Fruit fly (Drosophila melanogaster) whole organism, embryonic: ENCODE data around the gene sloth1.
A peak's percentile ranks its signal among the peaks of the same experiment; 100 is the strongest.

Experiments used
- Bteb2 ChIP-seq: fragments of 200-800 bp; sonication (Bioruptor generic); optimal IDR thresholded peaks from 2 replicates; lab custom pipeline; 2016; ENCODE audit warnings: missing biosample characterization, missing genetic modification characterization
- C15 ChIP-seq: fragments of 200-800 bp; sonication (Bioruptor generic); IDR thresholded peaks from 3 replicates; pipeline ENCODE4 v1.3.6; 2022; ENCODE audit warnings: missing biosample characterization, missing genetic modification characterization
- CG1024 ChIP-seq: fragments of 200-800 bp; sonication (Bioruptor generic); IDR thresholded peaks from 2 replicates; pipeline ENCODE4 v1.3.6; 2022; ENCODE audit warnings: missing biosample characterization, missing genetic modification characterization
- CG11093 ChIP-seq: fragments of 200-800 bp; sonication (Bioruptor generic); IDR thresholded peaks from 3 replicates; pipeline ENCODE4 v1.3.6; 2022; ENCODE audit warnings: missing biosample characterization, missing genetic modification characterization
- CG12155 ChIP-seq: fragments of 200-800 bp; sonication (Bioruptor generic); optimal IDR thresholded peaks from 3 replicates; lab custom pipeline; 2016; ENCODE audit warnings: missing biosample characterization, missing genetic modification characterization
- CG13424 ChIP-seq: fragments of 200-800 bp; sonication (Bioruptor generic); optimal IDR thresholded peaks from 2 replicates; lab custom pipeline; 2019; ENCODE audit warnings: missing biosample characterization, mild to moderate bottlenecking, missing genetic modification characterization, moderate library complexity
- CG13894 ChIP-seq: fragments of 200-800 bp; sonication (Bioruptor generic); optimal IDR thresholded peaks from 3 replicates; lab custom pipeline; 2018; ENCODE audit warnings: missing biosample characterization, mild to moderate bottlenecking, missing genetic modification characterization, moderate library complexity
- CG15073 ChIP-seq: fragments of 200-800 bp; sonication (Bioruptor generic); optimal IDR thresholded peaks from 2 replicates; lab custom pipeline; 2016; ENCODE audit warnings: missing biosample characterization, missing genetic modification characterization
- CG15696 ChIP-seq: fragments of 200-800 bp; sonication (Bioruptor generic); optimal IDR thresholded peaks from 2 replicates; lab custom pipeline; 2019; ENCODE audit warnings: missing biosample characterization, mild to moderate bottlenecking, missing genetic modification characterization, moderate library complexity
- CG18262 ChIP-seq: fragments of 200-800 bp; optimal IDR thresholded peaks from 3 replicates; lab custom pipeline; 2019; ENCODE audit warnings: missing biosample characterization, mild to moderate bottlenecking, missing genetic modification characterization, moderate library complexity
- CG18764 ChIP-seq: fragments of 200-800 bp; sonication (Bioruptor generic); optimal IDR thresholded peaks from 3 replicates; lab custom pipeline; 2016; ENCODE audit warnings: missing biosample characterization, missing genetic modification characterization
- CG2120 ChIP-seq: fragments of 200-800 bp; sonication (Bioruptor generic); optimal IDR thresholded peaks from 3 replicates; lab custom pipeline; 2016; ENCODE audit warnings: missing biosample characterization, missing genetic modification characterization
- CG30020 ChIP-seq: fragments of 200-800 bp; optimal IDR thresholded peaks from 2 replicates; lab custom pipeline; 2019; ENCODE audit warnings: missing biosample characterization, mild to moderate bottlenecking, missing genetic modification characterization, moderate library complexity
- CG31388 ChIP-seq: fragments of 200-800 bp; sonication (Bioruptor generic); optimal IDR thresholded peaks from 2 replicates; lab custom pipeline; 2016; ENCODE audit warnings: missing biosample characterization, missing genetic modification characterization
- CG3281 ChIP-seq: fragments of 200-800 bp; sonication (Bioruptor generic); optimal IDR thresholded peaks from 3 replicates; lab custom pipeline; 2017; ENCODE audit warnings: missing biosample characterization, mild to moderate bottlenecking, missing genetic modification characterization
- CG6272 ChIP-seq: fragments of 200-800 bp; sonication (Bioruptor generic); IDR thresholded peaks from 2 replicates; pipeline ENCODE4 v1.3.6; 2022; ENCODE audit warnings: missing biosample characterization, missing genetic modification characterization
- CG6654 ChIP-seq: fragments of 200-800 bp; sonication (Bioruptor generic); optimal IDR thresholded peaks from 2 replicates; lab custom pipeline; 2017; ENCODE audit warnings: missing biosample characterization, mild to moderate bottlenecking, missing genetic modification characterization
- CG6683 ChIP-seq: fragments of 200-800 bp; sonication (Bioruptor generic); optimal IDR thresholded peaks from 2 replicates; lab custom pipeline; 2017; ENCODE audit warnings: missing biosample characterization, mild to moderate bottlenecking, missing genetic modification characterization, missing genetic modification reagents
- CG6765 ChIP-seq: fragments of 200-800 bp; sonication (Bioruptor generic); optimal IDR thresholded peaks from 3 replicates; lab custom pipeline; 2017; ENCODE audit warnings: missing biosample characterization, mild to moderate bottlenecking, missing genetic modification characterization
- CG7839 ChIP-seq: fragments of 200-800 bp; sonication (Bioruptor generic); optimal IDR thresholded peaks from 3 replicates; lab custom pipeline; 2018; ENCODE audit warnings: missing biosample characterization, mild to moderate bottlenecking, missing genetic modification characterization, moderate library complexity
- CG9817 ChIP-seq: fragments of 200-800 bp; sonication (Bioruptor generic); optimal IDR thresholded peaks from 2 replicates; lab custom pipeline; 2018; ENCODE audit warnings: missing biosample characterization, mild to moderate bottlenecking, missing genetic modification characterization, moderate library complexity
- Dll ChIP-seq: fragments of 200-800 bp; sonication (Bioruptor generic); IDR thresholded peaks from 4 replicates; pipeline ENCODE4 v1.3.6; 2022; ENCODE audit warnings: missing biosample characterization, missing genetic modification characterization; ENCODE audit not compliant: partially characterized antibody
- E2f2 ChIP-seq: fragments of 200-800 bp; sonication (Bioruptor generic); IDR thresholded peaks from 2 replicates; pipeline ENCODE4 v1.3.6; 2022; ENCODE audit warnings: missing biosample characterization, missing genetic modification characterization
- Eip74EF ChIP-seq, 2 experiments: fragments of 200-800 bp in 1 of 2; fragments of >200 bp in 1 of 2; sonication (Bioruptor generic) in 1 of 2; optimal IDR thresholded peaks; 2 replicates each; lab custom pipeline; 2017 to 2019; ENCODE audit warnings: missing biosample characterization in 2 of 2, missing genetic modification characterization in 2 of 2, mild to moderate bottlenecking in 1 of 2, moderate library complexity in 1 of 2
- Fer2 ChIP-seq: fragments of 200-800 bp; sonication (Bioruptor generic); optimal IDR thresholded peaks from 2 replicates; lab custom pipeline; 2018; ENCODE audit warnings: missing biosample characterization, mild to moderate bottlenecking, missing genetic modification characterization, moderate library complexity
- Gsc ChIP-seq: fragments of 200-800 bp; sonication (Bioruptor generic); IDR thresholded peaks from 2 replicates; pipeline ENCODE4 v1.3.6; 2022; ENCODE audit warnings: missing biosample characterization, missing genetic modification characterization
- HHEX ChIP-seq: fragments of 200-800 bp; sonication (Bioruptor generic); optimal IDR thresholded peaks from 3 replicates; lab custom pipeline; 2017; ENCODE audit warnings: missing biosample characterization, mild to moderate bottlenecking, missing genetic modification characterization, missing genetic modification reagents
- HLHmδ ChIP-seq: fragments of 200-800 bp; sonication (Bioruptor generic); optimal IDR thresholded peaks from 2 replicates; lab custom pipeline; 2018; ENCODE audit warnings: missing biosample characterization, mild to moderate bottlenecking, missing genetic modification characterization, moderate library complexity
- Mad ChIP-seq: fragments of 200-800 bp; sonication (Bioruptor generic); optimal IDR thresholded peaks from 2 replicates; lab custom pipeline; 2016; ENCODE audit warnings: missing biosample characterization, missing genetic modification characterization
- Meics ChIP-seq: fragments of 200-800 bp; sonication (Bioruptor generic); optimal IDR thresholded peaks from 2 replicates; lab custom pipeline; 2017; ENCODE audit warnings: missing biosample characterization, mild to moderate bottlenecking, missing genetic modification characterization
- NFAT ChIP-seq: fragments of 200-800 bp; sonication (Bioruptor generic); IDR thresholded peaks from 2 replicates; pipeline ENCODE4 v1.3.6; 2022; ENCODE audit warnings: missing biosample characterization, missing genetic modification characterization
- Oli ChIP-seq: fragments of 200-800 bp; sonication (Bioruptor generic); optimal IDR thresholded peaks from 2 replicates; lab custom pipeline; 2018; ENCODE audit warnings: missing biosample characterization, mild to moderate bottlenecking, missing genetic modification characterization, moderate library complexity
- Scr ChIP-seq: fragments of 200-800 bp; sonication (Bioruptor generic); IDR thresholded peaks from 2 replicates; pipeline ENCODE4 v1.3.6; 2022; ENCODE audit warnings: missing biosample characterization, missing genetic modification characterization; ENCODE audit not compliant: partially characterized antibody
- TFAM ChIP-seq: fragments of 200-800 bp; sonication (Bioruptor generic); optimal IDR thresholded peaks from 2 replicates; lab custom pipeline; 2017; ENCODE audit warnings: missing biosample characterization, missing genetic modification characterization, inconsistent platforms
- Usf ChIP-seq: fragments of 200-800 bp; sonication (Bioruptor generic); optimal IDR thresholded peaks from 2 replicates; lab custom pipeline; 2017; ENCODE audit warnings: missing genotype, missing biosample characterization, missing genetic modification characterization
- ab ChIP-seq: fragments of 200-800 bp; sonication (Bioruptor generic); optimal IDR thresholded peaks from 2 replicates; lab custom pipeline; 2016; ENCODE audit warnings: missing biosample characterization, missing genetic modification characterization
- br ChIP-seq: fragments of >200 bp; optimal IDR thresholded peaks from 2 replicates; lab custom pipeline; 2017
- chn ChIP-seq: fragments of 200-800 bp; sonication (Bioruptor generic); optimal IDR thresholded peaks from 2 replicates; lab custom pipeline; 2016; ENCODE audit warnings: missing biosample characterization, missing genetic modification characterization
- crc ChIP-seq: fragments of 200-800 bp; sonication (Bioruptor generic); optimal IDR thresholded peaks from 2 replicates; lab custom pipeline; 2016; ENCODE audit warnings: missing biosample characterization, missing genetic modification characterization
- dmrt11E ChIP-seq: fragments of 200-800 bp; sonication (Bioruptor generic); optimal IDR thresholded peaks from 3 replicates; lab custom pipeline; 2018; ENCODE audit warnings: missing biosample characterization, mild to moderate bottlenecking, missing genetic modification characterization, moderate library complexity
- fd96Cb ChIP-seq: fragments of 200-800 bp; sonication (Bioruptor generic); optimal IDR thresholded peaks from 2 replicates; lab custom pipeline; 2018; ENCODE audit warnings: missing biosample characterization, mild to moderate bottlenecking, missing genetic modification characterization, moderate library complexity
- gcm ChIP-seq: fragments of 200-800 bp; sonication (Bioruptor generic); optimal IDR thresholded peaks from 2 replicates; lab custom pipeline; 2019; ENCODE audit warnings: missing biosample characterization, mild to moderate bottlenecking, missing genetic modification characterization, moderate library complexity
- grau ChIP-seq: fragments of 200-800 bp; optimal IDR thresholded peaks from 3 replicates; lab custom pipeline; 2019; ENCODE audit warnings: missing biosample characterization, mild to moderate bottlenecking, missing genetic modification characterization, moderate library complexity
- maf-S ChIP-seq: fragments of 200-800 bp; sonication (Bioruptor generic); optimal IDR thresholded peaks from 2 replicates; lab custom pipeline; 2016; ENCODE audit warnings: missing biosample characterization, missing genetic modification characterization
- p53 ChIP-seq: fragments of 200-800 bp; sonication (Bioruptor generic); optimal IDR thresholded peaks from 2 replicates; lab custom pipeline; 2016; ENCODE audit warnings: missing biosample characterization, missing genetic modification characterization
- pfk ChIP-seq: fragments of 200-800 bp; sonication (Bioruptor generic); optimal IDR thresholded peaks from 2 replicates; lab custom pipeline; 2018; ENCODE audit warnings: missing biosample characterization, mild to moderate bottlenecking, missing genetic modification characterization, moderate library complexity
- seq ChIP-seq: fragments of 200-800 bp; sonication (Bioruptor generic); IDR thresholded peaks from 2 replicates; pipeline ENCODE4 v1.3.6; 2022; ENCODE audit warnings: missing biosample characterization, missing genetic modification characterization
- sisA ChIP-seq: fragments of 200-800 bp; sonication (Bioruptor generic); IDR thresholded peaks from 2 replicates; pipeline ENCODE4 v1.3.6; 2022; ENCODE audit warnings: missing biosample characterization, missing genetic modification characterization
- sob ChIP-seq: fragments of 200-800 bp; sonication (Bioruptor generic); IDR thresholded peaks from 2 replicates; pipeline ENCODE4 v1.3.6; 2022; ENCODE audit warnings: missing biosample characterization, missing genetic modification characterization
- trem ChIP-seq: fragments of 200-800 bp; optimal IDR thresholded peaks from 3 replicates; lab custom pipeline; 2019; ENCODE audit warnings: missing biosample characterization, mild to moderate bottlenecking, missing genetic modification characterization, moderate library complexity
- unpg ChIP-seq: fragments of 200-800 bp; sonication (Bioruptor generic); optimal IDR thresholded peaks from 3 replicates; lab custom pipeline; 2018; ENCODE audit warnings: missing biosample characterization, mild to moderate bottlenecking, missing genetic modification characterization, moderate library complexity
- zen2 ChIP-seq: fragments of 200-800 bp; sonication (Bioruptor generic); IDR thresholded peaks from 3 replicates; pipeline ENCODE4 v1.3.6; 2022; ENCODE audit warnings: missing biosample characterization, missing genetic modification characterization; ENCODE audit not compliant: partially characterized antibody

sloth1 gene

dm6 chrX:6982054-6982453, 29.1 kb upstream of the sloth1 start (continued):
- TF ChIP-seq Dll (no peak), CG13424 (tag; lab: Kevin White, UChicago) (peak; percentile 19), CG12155 (GFP tag; lab: Kevin White, UChicago) (peak; percentile 10), Gsc (no peak), dmrt11E (tag; lab: Kevin White, UChicago) (peak; percentile 66), CG31388 (GFP tag; lab: Kevin White, UChicago) (no peak), HLHmδ (GFP tag; lab: Kevin White, UChicago) (no peak), sob (GFP tag; lab: Robert Waterston, UW) (no peak), chn (no peak), CG18262 (tag; lab: Kevin White, UChicago) (peak; percentile 66), br (no peak), NFAT (GFP tag; lab: Robert Waterston, UW) (no peak), Eip74EF (GFP tag; optimal IDR thresholded peaks at IDR 0.05; lab: Kevin White, UChicago) (no peak), crc (GFP tag; lab: Kevin White, UChicago) (no peak), TFAM (GFP tag; lab: Kevin White, UChicago) (no peak), Bteb2 (GFP tag; lab: Kevin White, UChicago) (no peak), fd96Cb (peak; percentile 42), Oli (tag; lab: Kevin White, UChicago) (peak; percentile 38), CG11093 (GFP tag; lab: Robert Waterston, UW) (no peak), maf-S (GFP tag; lab: Kevin White, UChicago) (no peak), CG2120 (peak; percentile 45), Usf (no peak), p53 (GFP tag; lab: Kevin White, UChicago) (no peak), unpg (GFP tag; lab: Kevin White, UChicago) (peak; percentile 68), seq (GFP tag; lab: Robert Waterston, UW) (no peak), ab (no peak), Meics (GFP tag; lab: Kevin White, UChicago) (peak; percentile 38), C15 (no peak), Scr (no peak), HHEX (GFP tag; lab: Kevin White, UChicago) (no peak), pfk (GFP tag; lab: Kevin White, UChicago) (no peak), trem (peak; percentile 46), Fer2 (no peak), CG6272 (no peak), sisA (GFP tag; lab: Robert Waterston, UW) (no peak), zen2 (GFP tag; lab: Robert Waterston, UW) (no peak), CG1024 (GFP tag; lab: Robert Waterston, UW) (0 out of 2 replicates have a peak, but pooled peaks have one; percentile 6), CG15696 (tag; lab: Kevin White, UChicago) (peak; percentile 34), CG6683 (GFP tag; lab: Kevin White, UChicago) (no peak), E2f2 (GFP tag; lab: Robert Waterston, UW) (no peak), CG13894 (no peak), CG6765 (GFP tag; lab: Kevin White, UChicago) (no peak), CG3281 (GFP tag; lab: Kevin White, UChicago) (peak; percentile 21), CG9817 (peak; percentile 2), CG15073 (GFP tag; lab: Kevin White, UChicago) (no peak), gcm (GFP tag; lab: Kevin White, UChicago) (peak; percentile 19), CG18764 (no peak), CG30020 (tag; lab: Kevin White, UChicago) (no peak), grau (tag; lab: Kevin White, UChicago) (peak; percentile 50), CG7839 (peak; percentile 53), CG6654 (no peak), Mad (GFP tag; lab: Kevin White, UChicago) (no peak)
